Fruit fly (Drosophila melanogaster) whole organism, prepupa: ENCODE measurements around the gene CG31019.
A peak's percentile ranks its signal among the peaks of the same experiment; 100 is the strongest.

ENCODE experiments used
- CG10669 ChIP-seq: fragments of 200-800 bp; sonication (Bioruptor generic); optimal IDR thresholded peaks from 3 replicates; lab custom pipeline; 2018; ENCODE audit warnings: missing biosample characterization, mild to moderate bottlenecking, missing genetic modification characterization, moderate library complexity
- CG11294 ChIP-seq: fragments of 200-800 bp; sonication (Bioruptor generic); IDR thresholded peaks from 2 replicates; pipeline ENCODE4 v1.3.6; 2022; ENCODE audit warnings: missing biosample characterization, missing genetic modification characterization
- CG11762 ChIP-seq: fragments of 200-800 bp; sonication (Bioruptor generic); optimal IDR thresholded peaks from 3 replicates; lab custom pipeline; 2016; ENCODE audit warnings: missing biosample characterization, missing genetic modification characterization; ENCODE audit not compliant: insufficient read depth
- CG11902 ChIP-seq: fragments of 200-800 bp; sonication (Bioruptor generic); optimal IDR thresholded peaks from 3 replicates; lab custom pipeline; 2016; ENCODE audit warnings: missing biosample characterization, missing genetic modification characterization
- CG15336 ChIP-seq: fragments of 200-800 bp; sonication (Bioruptor generic); IDR thresholded peaks from 2 replicates; pipeline ENCODE4 v1.3.6; 2022; ENCODE audit warnings: missing biosample characterization, missing genetic modification characterization
- CG16779 ChIP-seq: fragments of 200-800 bp; sonication (Bioruptor generic); optimal IDR thresholded peaks from 3 replicates; lab custom pipeline; 2017; ENCODE audit warnings: missing biosample characterization, mild to moderate bottlenecking, missing genetic modification characterization
- CG3032 ChIP-seq: fragments of 200-800 bp; optimal IDR thresholded peaks from 2 replicates; lab custom pipeline; 2019; ENCODE audit warnings: missing biosample characterization, mild to moderate bottlenecking, missing genetic modification characterization, moderate library complexity
- CG3919 ChIP-seq: fragments of 200-800 bp; sonication (Bioruptor generic); optimal IDR thresholded peaks from 3 replicates; lab custom pipeline; 2016; ENCODE audit warnings: missing biosample characterization, missing genetic modification characterization
- CG4318 ChIP-seq: fragments of 200-800 bp; sonication (Bioruptor generic); optimal IDR thresholded peaks from 3 replicates; lab custom pipeline; 2017; ENCODE audit warnings: missing biosample characterization, mild to moderate bottlenecking, missing genetic modification characterization
- CG6163 ChIP-seq: fragments of 200-800 bp; sonication (Bioruptor generic); IDR thresholded peaks from 3 replicates; pipeline ENCODE4 v1.3.6; 2022; ENCODE audit warnings: missing biosample characterization, missing genetic modification characterization
- CG6854 ChIP-seq: fragments of 200-800 bp; sonication (Bioruptor generic); optimal IDR thresholded peaks from 2 replicates; lab custom pipeline; 2017; ENCODE audit warnings: missing biosample characterization, mild to moderate bottlenecking, missing genetic modification characterization
- CG7368 ChIP-seq: fragments of 200-800 bp; sonication (Bioruptor generic); optimal IDR thresholded peaks from 3 replicates; lab custom pipeline; 2016; ENCODE audit warnings: missing biosample characterization, missing genetic modification characterization
- CG8119 ChIP-seq: fragments of 200-800 bp; sonication (Bioruptor generic); IDR thresholded peaks from 3 replicates; pipeline ENCODE4 v1.3.6; 2022; ENCODE audit warnings: missing biosample characterization, missing genetic modification characterization
- CG8319 ChIP-seq: fragments of 200-800 bp; sonication (Bioruptor generic); optimal IDR thresholded peaks from 3 replicates; lab custom pipeline; 2016; ENCODE audit warnings: missing biosample characterization, missing genetic modification characterization
- CG8632 ChIP-seq: fragments of 200-800 bp; sonication (Bioruptor generic); optimal IDR thresholded peaks from 3 replicates; lab custom pipeline; 2016; ENCODE audit warnings: missing biosample characterization, missing genetic modification characterization
- CG9139 ChIP-seq: fragments of 200-800 bp; sonication (Bioruptor generic); optimal IDR thresholded peaks from 3 replicates; lab custom pipeline; 2017; ENCODE audit warnings: missing biosample characterization, mild to moderate bottlenecking, missing genetic modification characterization
- Eip75B ChIP-seq: fragments of 200-800 bp; sonication (Bioruptor generic); optimal IDR thresholded peaks from 3 replicates; lab custom pipeline; 2016; ENCODE audit warnings: missing biosample characterization, missing genetic modification characterization
- Eip78C ChIP-seq: fragments of 200-800 bp; sonication (Bioruptor generic); peaks from one replicate; lab custom pipeline; 2016; ENCODE audit warnings: missing biosample characterization, missing genetic modification characterization
- Ets21C ChIP-seq: fragments of 200-800 bp; sonication (Bioruptor generic); optimal IDR thresholded peaks from 3 replicates; lab custom pipeline; 2016; ENCODE audit warnings: missing biosample characterization, missing genetic modification characterization
- Ets96B ChIP-seq: fragments of 200-800 bp; optimal IDR thresholded peaks from 2 replicates; lab custom pipeline; 2019; ENCODE audit warnings: missing biosample characterization, mild to moderate bottlenecking, missing genetic modification characterization, moderate library complexity
- Hr38 ChIP-seq: sonication (Bioruptor generic); optimal IDR thresholded peaks from 2 replicates; lab custom pipeline; 2016; ENCODE audit warnings: missing biosample characterization, missing genetic modification characterization
- Hr39 ChIP-seq: fragments of 200-800 bp; sonication (Bioruptor generic); optimal IDR thresholded peaks from 2 replicates; lab custom pipeline; 2016; ENCODE audit warnings: missing biosample characterization, missing genetic modification characterization
- Hr4 ChIP-seq: fragments of 200-800 bp; sonication (Bioruptor generic); optimal IDR thresholded peaks from 3 replicates; lab custom pipeline; 2016; ENCODE audit warnings: missing biosample characterization, missing genetic modification characterization
- Met ChIP-seq: fragments of 200-800 bp; sonication (Bioruptor generic); optimal IDR thresholded peaks from 3 replicates; lab custom pipeline; 2016; ENCODE audit warnings: missing biosample characterization, missing genetic modification characterization
- OdsH ChIP-seq: fragments of 200-800 bp; sonication (Bioruptor generic); optimal IDR thresholded peaks from 3 replicates; lab custom pipeline; 2016; ENCODE audit warnings: missing biosample characterization, missing genetic modification characterization
- Smox ChIP-seq: fragments of 200-800 bp; sonication (Bioruptor generic); optimal IDR thresholded peaks from 3 replicates; lab custom pipeline; 2016; ENCODE audit warnings: missing biosample characterization, missing genetic modification characterization
- Sox102F ChIP-seq: fragments of 200-800 bp; sonication (Bioruptor generic); optimal IDR thresholded peaks from 2 replicates; lab custom pipeline; 2016; ENCODE audit warnings: missing biosample characterization, mild to moderate bottlenecking, missing genetic modification characterization
- Sox14 ChIP-seq: fragments of 200-800 bp; sonication (Bioruptor generic); optimal IDR thresholded peaks from 3 replicates; lab custom pipeline; 2016; ENCODE audit warnings: missing biosample characterization, missing genetic modification characterization
- Sox15 ChIP-seq: fragments of 200-800 bp; sonication (Bioruptor generic); optimal IDR thresholded peaks from 3 replicates; lab custom pipeline; 2016; ENCODE audit warnings: missing biosample characterization, missing genetic modification characterization
- achi ChIP-seq: fragments of 200-800 bp; sonication (Bioruptor generic); optimal IDR thresholded peaks from 3 replicates; lab custom pipeline; 2016; ENCODE audit warnings: missing biosample characterization, missing genetic modification characterization
- cyc ChIP-seq: fragments of 200-800 bp; sonication (Bioruptor generic); optimal IDR thresholded peaks from 3 replicates; lab custom pipeline; 2016; ENCODE audit warnings: missing biosample characterization, missing genetic modification characterization
- dsx ChIP-seq: fragments of 200-800 bp; optimal IDR thresholded peaks from 3 replicates; lab custom pipeline; 2019; ENCODE audit warnings: missing biosample characterization, mild to moderate bottlenecking, missing genetic modification characterization, moderate library complexity; ENCODE audit not compliant: poor library complexity, severe bottlenecking
- esn ChIP-seq: fragments of 200-800 bp; sonication (Bioruptor generic); optimal IDR thresholded peaks from 2 replicates; lab custom pipeline; 2016; ENCODE audit warnings: missing biosample characterization, mild to moderate bottlenecking, missing genetic modification characterization, moderate library complexity
- fd59A ChIP-seq: fragments of 200-800 bp; sonication (Bioruptor generic); optimal IDR thresholded peaks from 2 replicates; lab custom pipeline; 2017; ENCODE audit warnings: missing biosample characterization, mild to moderate bottlenecking, missing genetic modification characterization, missing genetic modification reagents
- fd85E ChIP-seq: fragments of 200-800 bp; sonication (Bioruptor generic); optimal IDR thresholded peaks from 3 replicates; lab custom pipeline; 2016; ENCODE audit warnings: missing biosample characterization, missing genetic modification characterization
- fkh ChIP-seq: fragments of 200-800 bp; sonication (Bioruptor generic); optimal IDR thresholded peaks from 3 replicates; lab custom pipeline; 2017; ENCODE audit warnings: missing biosample characterization, mild to moderate bottlenecking, missing genetic modification characterization, moderate library complexity
- lz ChIP-seq: fragments of 200-800 bp; sonication (Bioruptor generic); optimal IDR thresholded peaks from 3 replicates; lab custom pipeline; 2016; ENCODE audit warnings: missing biosample characterization, missing genetic modification characterization
- net ChIP-seq: fragments of 200-800 bp; sonication (Bioruptor generic); optimal IDR thresholded peaks from 3 replicates; lab custom pipeline; 2016; ENCODE audit warnings: missing biosample characterization, missing genetic modification characterization
- salr ChIP-seq, 2 experiments: fragments of 200-800 bp; sonication (Bioruptor generic); optimal IDR thresholded peaks; 3 replicates each; lab custom pipeline; 2016 to 2018; ENCODE audit warnings: missing biosample characterization in 2 of 2, missing genetic modification characterization in 2 of 2, mild to moderate bottlenecking in 1 of 2
- spab ChIP-seq: fragments of 200-800 bp; sonication (Bioruptor generic); optimal IDR thresholded peaks from 2 replicates; lab custom pipeline; 2017; ENCODE audit warnings: missing biosample characterization, mild to moderate bottlenecking, missing genetic modification characterization, missing genetic modification reagents
- ss ChIP-seq, 2 experiments: fragments of 200-800 bp; sonication (Bioruptor generic); optimal IDR thresholded peaks; 2 replicates in 1 of 2; 3 replicates in 1 of 2; lab custom pipeline; 2017 to 2018; ENCODE audit warnings: mild to moderate bottlenecking in 2 of 2, missing biosample characterization in 2 of 2, missing genetic modification characterization in 2 of 2, moderate library complexity in 1 of 2
- svp ChIP-seq: fragments of 200-800 bp; sonication (Bioruptor generic); peaks from one replicate; lab custom pipeline; 2016; ENCODE audit warnings: missing biosample characterization, missing genetic modification characterization
- topi ChIP-seq: fragments of 200-800 bp; sonication (Bioruptor generic); optimal IDR thresholded peaks from 3 replicates; lab custom pipeline; 2016; ENCODE audit warnings: missing biosample characterization, missing genetic modification characterization

The CG31019 gene

dm6 chr3R:30564479-30564878, 32.3 kb upstream of the CG31019 start (continued):
- TF ChIP-seq CG6854 (GFP tag; lab: Kevin White, UChicago) (no peak), CG9139 (GFP tag; lab: Kevin White, UChicago) (no peak), fd59A (GFP tag; lab: Kevin White, UChicago) (no peak), fd85E (GFP tag; lab: Kevin White, UChicago) (no peak), topi (GFP tag; lab: Kevin White, UChicago) (peak; percentile 9), Ets96B (tag; lab: Kevin White, UChicago) (no peak), Sox102F (GFP tag; lab: Kevin White, UChicago) (peak; percentile 33), spab (GFP tag; lab: Kevin White, UChicago) (no peak), Smox (GFP tag; lab: Kevin White, UChicago) (peak; percentile 15), OdsH (GFP tag; lab: Kevin White, UChicago) (peak; percentile 36), CG10669 (peak; percentile 14), Met (peak; percentile 21), svp (no peak), Eip75B (GFP tag; lab: Kevin White, UChicago) (peak; percentile 29), Sox15 (GFP tag; lab: Kevin White, UChicago) (no peak), fkh (no peak), Hr4 (GFP tag; lab: Kevin White, UChicago) (peak; percentile 54), esn (GFP tag; lab: Kevin White, UChicago) (peak; percentile 7)

dm6 chr3R:30566181-30566902, 30.5 kb upstream of the CG31019 start:
- TF ChIP-seq dsx (GFP tag; lab: Kevin White, UChicago) (no peak), Sox14 (GFP tag; lab: Kevin White, UChicago) (no peak), Eip78C (GFP tag; lab: Kevin White, UChicago) (peak; percentile 3)

dm6 chr3R:30567215-30567614, 29.6 kb upstream of the CG31019 start:
- no peak for TF ChIP-seq Hr38 (GFP tag; lab: Kevin White, UChicago)
- peak; percentile 24 for TF ChIP-seq Eip75B (GFP tag; lab: Kevin White, UChicago)
- no peak for TF ChIP-seq Ets21C (GFP tag; lab: Kevin White, UChicago)
- TF ChIP-seq Sox102F (GFP tag; lab: Kevin White, UChicago), result peak; percentile 29
- no peak for TF ChIP-seq fd59A (GFP tag; lab: Kevin White, UChicago)
- no peak for TF ChIP-seq CG8632 (GFP tag; lab: Kevin White, UChicago)
- TF ChIP-seq CG11294 (GFP tag; lab: Robert Waterston, UW), result no peak; the same call in 1 of the 2 replicates
- peak; percentile 40 for TF ChIP-seq Hr39 (GFP tag; lab: Kevin White, UChicago)
- peak; percentile 14 for TF ChIP-seq CG3032
- TF ChIP-seq Met, result peak; percentile 50
- peak; percentile 57; the same call in 2 of the 3 replicates for TF ChIP-seq CG8119
- no peak for TF ChIP-seq fkh
- TF ChIP-seq CG11902 (GFP tag; lab: Kevin White, UChicago), result no peak
- peak; percentile 74 for TF ChIP-seq CG15336 (GFP tag; lab: Robert Waterston, UW)
- TF ChIP-seq Eip78C (GFP tag; lab: Kevin White, UChicago), result peak; percentile 88
- TF ChIP-seq cyc (GFP tag; lab: Kevin White, UChicago), result peak; percentile 47
- no peak for TF ChIP-seq CG16779 (tag; lab: Kevin White, UChicago)
- peak; percentile 75 for TF ChIP-seq CG6163 (GFP tag; lab: Robert Waterston, UW)
- TF ChIP-seq achi (GFP tag; lab: Kevin White, UChicago), result peak; percentile 55
- TF ChIP-seq net, result peak; percentile 32
- peak; percentile 29 for TF ChIP-seq CG7368 (GFP tag; lab: Kevin White, UChicago)
- peak; percentile 18 for TF ChIP-seq Smox (GFP tag; lab: Kevin White, UChicago)
- no peak for TF ChIP-seq fd85E (GFP tag; lab: Kevin White, UChicago)
- peak; percentile 54 for TF ChIP-seq CG3919 (GFP tag; lab: Kevin White, UChicago)
- TF ChIP-seq dsx (GFP tag; lab: Kevin White, UChicago), result peak; percentile 19
- peak; percentile 4 for TF ChIP-seq Sox15 (GFP tag; lab: Kevin White, UChicago)
- peak; percentile 62 for TF ChIP-seq OdsH (GFP tag; lab: Kevin White, UChicago)
- peak; percentile 52 for TF ChIP-seq Hr4 (GFP tag; lab: Kevin White, UChicago)
- TF ChIP-seq ss (GFP tag; optimal IDR thresholded peaks at IDR 0.05; lab: Kevin White, UChicago), result no peak
- TF ChIP-seq Ets96B (tag; lab: Kevin White, UChicago), result peak; percentile 35
- peak; percentile 29 for TF ChIP-seq CG10669
- TF ChIP-seq CG4318, result peak; percentile 76
- TF ChIP-seq CG8319, result no peak
- peak in 1 of 2 experiments; percentile 57 for TF ChIP-seq salr (GFP tag; optimal IDR thresholded peaks at IDR 0.05; lab: Kevin White, UChicago)
- TF ChIP-seq lz (GFP tag; lab: Kevin White, UChicago), result peak; percentile 29
- TF ChIP-seq esn (GFP tag; lab: Kevin White, UChicago), result peak; percentile 33
- peak; percentile 8 for TF ChIP-seq CG11762
- TF ChIP-seq CG6854 (GFP tag; lab: Kevin White, UChicago), result no peak
